Fruit fly (Drosophila melanogaster): ENCODE measurements around the gene CG11322.

Gene CG11322

DNA sequence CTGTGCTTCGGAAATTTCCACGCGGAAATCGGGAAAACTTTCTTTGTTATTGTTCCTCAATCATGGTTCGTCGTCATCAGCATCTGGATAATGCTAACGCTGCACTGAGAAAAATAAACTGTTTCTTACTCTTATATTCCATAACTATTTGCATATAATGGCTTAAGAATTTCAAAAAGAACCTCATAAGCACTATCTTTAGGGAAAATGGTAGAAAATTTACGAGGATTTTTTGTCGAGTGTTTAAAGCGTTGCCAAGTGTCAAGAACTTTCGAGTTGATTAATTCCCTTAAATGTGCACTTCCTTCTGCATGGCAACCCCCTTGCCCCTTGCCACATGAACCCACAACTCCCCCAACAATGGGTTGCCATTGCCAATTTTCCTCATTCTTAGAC lies 28.5 kb upstream of the CG11322 start (continued):
- TF ChIP-seq Abd-B (GFP tag; optimal IDR thresholded peaks at IDR 0.05) (peak; percentile 17), Rfx (GFP tag; IDR thresholded peaks at IDR 0.05) (no peak; the same call in 1 of the 2 replicates), vvl (GFP tag; IDR thresholded peaks at IDR 0.05) (peak; percentile 49; the same call in 1 of the 2 replicates), Rx (GFP tag; IDR thresholded peaks at IDR 0.05) (no peak), CG1603 (tag; optimal IDR thresholded peaks at IDR 0.05) (peak; percentile 69), amos (GFP tag; IDR thresholded peaks at IDR 0.05; ENCODE audit: partially characterized antibody) (no peak), ssp (GFP tag; IDR thresholded peaks at IDR 0.05) (no peak; the same call in 1 of the 2 replicates), Bgb (GFP tag; IDR thresholded peaks at IDR 0.05; ENCODE audit: partially characterized antibody) (no peak), Jarid2 (GFP tag; optimal IDR thresholded peaks at IDR 0.05) (no peak), CG43689 (GFP tag; IDR thresholded peaks at IDR 0.05) (no peak), Myb (GFP tag; optimal IDR thresholded peaks at IDR 0.05) (peak; percentile 20), Eip74EF (GFP tag; optimal IDR thresholded peaks at IDR 0.05) (peak in 1 of 2 experiments; percentile 75), CG17612 (GFP tag; IDR thresholded peaks at IDR 0.05) (no peak), CG13624 (GFP tag; optimal IDR thresholded peaks at IDR 0.05) (no peak), CG10147 (GFP tag; optimal IDR thresholded peaks at IDR 0.05) (peak; percentile 4), jigr1 (GFP tag; IDR thresholded peaks at IDR 0.05) (no peak), CG11560 (tag; IDR thresholded peaks at IDR 0.05) (peak; percentile 5; the same call in 1 of the 3 replicates), PHDP (tag; optimal IDR thresholded peaks at IDR 0.05) (peak; percentile 71), CG12391 (tag; optimal IDR thresholded peaks at IDR 0.05) (peak; percentile 44), HHEX (GFP tag; optimal IDR thresholded peaks at IDR 0.05) (peak; percentile 43), CG11398 (GFP tag; optimal IDR thresholded peaks at IDR 0.05) (peak; percentile 26), D19A (tag; optimal IDR thresholded peaks at IDR 0.05) (peak; percentile 67), ro (GFP tag; IDR thresholded peaks at IDR 0.05) (no peak), CG15269 (tag; optimal IDR thresholded peaks at IDR 0.05) (peak; percentile 11), Sry-β (GFP tag; optimal IDR thresholded peaks at IDR 0.05) (no peak), CG13296 (GFP tag; optimal IDR thresholded peaks at IDR 0.05) (no peak), zf30C (GFP tag; optimal IDR thresholded peaks at IDR 0.05) (no peak), CG14965 (GFP tag; optimal IDR thresholded peaks at IDR 0.05; ENCODE audit: borderline replicate concordance) (no peak), Dref (GFP tag; IDR thresholded peaks at IDR 0.05) (no peak), dimm (GFP tag; IDR thresholded peaks at IDR 0.05) (no peak), Usf (GFP tag; optimal IDR thresholded peaks at IDR 0.05) (no peak), crc (GFP tag; optimal IDR thresholded peaks at IDR 0.05) (peak; percentile 39), Hsf (GFP tag; optimal IDR thresholded peaks at IDR 0.05) (peak; percentile 60), rib (GFP tag; IDR thresholded peaks at IDR 0.05) (no peak), mld (GFP tag; IDR thresholded peaks at IDR 0.05; ENCODE audit: partially characterized antibody) (no peak), h (optimal IDR thresholded peaks at IDR 0.05) (no peak), Hey (tag; optimal IDR thresholded peaks at IDR 0.05) (no peak), CG3995 (GFP tag; optimal IDR thresholded peaks at IDR 0.05) (no peak), CG11456 (GFP tag; IDR thresholded peaks at IDR 0.05) (no peak), pzg (GFP tag; optimal IDR thresholded peaks at IDR 0.05) (no peak), CG1792 (GFP tag; optimal IDR thresholded peaks at IDR 0.05) (no peak), kni (GFP tag; optimal IDR thresholded peaks at IDR 0.05) (no peak), CG10959 (GFP tag; IDR thresholded peaks at IDR 0.05) (peak; percentile 34), D19B (GFP tag; optimal IDR thresholded peaks at IDR 0.05) (no peak), CkIIα-i1 (GFP tag; IDR thresholded peaks at IDR 0.05) (no peak), seq (GFP tag; IDR thresholded peaks at IDR 0.05) (no peak), CG13775 (GFP tag; optimal IDR thresholded peaks at IDR 0.05) (peak; percentile 29), CG14710 (tag; optimal IDR thresholded peaks at IDR 0.05) (peak; percentile 38), CG11723 (GFP tag; optimal IDR thresholded peaks at IDR 0.05) (no peak), CG18476 (GFP tag; optimal IDR thresholded peaks at IDR 0.05) (peak; percentile 23), unpg (GFP tag; optimal IDR thresholded peaks at IDR 0.05) (peak; percentile 77)

Measured in whole organism, embryonic.